Fruit fly (Drosophila melanogaster) whole organism, pupa: ENCODE results near the gene Dph5.

Source experiments
- CG34367 ChIP-seq: fragments of 200-800 bp; sonication (Bioruptor generic); optimal IDR thresholded peaks from 2 replicates; lab custom pipeline; 2018; ENCODE audit warnings: missing biosample characterization, mild to moderate bottlenecking, missing genetic modification characterization
- CG4496 ChIP-seq: fragments of 200-800 bp; sonication (Bioruptor generic); IDR thresholded peaks from 3 replicates; pipeline ENCODE4 v1.3.6; 2022; ENCODE audit warnings: missing biosample characterization, missing genetic modification characterization

DNA sequence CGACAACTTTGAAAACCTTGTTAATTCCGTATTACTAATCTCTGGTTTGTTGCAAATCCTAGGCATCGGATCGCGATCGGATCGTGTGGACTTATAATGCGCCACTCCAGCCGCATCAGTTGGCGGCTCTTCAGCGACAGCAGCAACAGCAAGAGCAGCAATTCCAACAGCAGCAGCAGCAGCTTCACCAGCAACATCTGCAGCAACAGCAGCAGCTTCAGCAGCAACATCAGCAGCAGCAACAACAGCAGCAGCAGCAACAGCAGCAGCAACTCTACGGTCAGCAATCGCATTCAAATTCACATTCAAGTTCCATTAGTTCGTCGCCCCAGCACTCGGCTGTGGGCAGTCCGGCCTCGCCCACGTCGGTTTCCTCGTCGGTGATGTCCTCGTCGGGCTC, 19.8 kb upstream of the Dph5 start:
- TF ChIP-seq CG34367 (tag; lab: Kevin White, UChicago), result no peak
- no peak for TF ChIP-seq CG4496
